Fruit fly (Drosophila melanogaster): Measurements from ENCODE around the gene CG2993.

dm6 chr3R:7771656-7772055 lies 38.2 kb downstream of the CG2993 start, which contains the start of gene CG11286:
- TF ChIP-seq psq (GFP tag; optimal IDR thresholded peaks at IDR 0.05) (no peak), foxo (GFP tag; optimal IDR thresholded peaks at IDR 0.05) (no peak), CG32264 (GFP tag; optimal IDR thresholded peaks at IDR 0.05) (no peak), brk (GFP tag; optimal IDR thresholded peaks at IDR 0.05) (no peak), Hr78 (GFP tag; optimal IDR thresholded peaks at IDR 0.05) (no peak), fru (GFP tag; optimal IDR thresholded peaks at IDR 0.05) (no peak), Vsx2 (GFP tag; optimal IDR thresholded peaks at IDR 0.05; ENCODE audit: partially characterized antibody) (no peak)

All from whole organism, wandering third instar larva.